Worm (Caenorhabditis elegans): ENCODE data around the gene fbxa-209.

Gene fbxa-209

DNA sequence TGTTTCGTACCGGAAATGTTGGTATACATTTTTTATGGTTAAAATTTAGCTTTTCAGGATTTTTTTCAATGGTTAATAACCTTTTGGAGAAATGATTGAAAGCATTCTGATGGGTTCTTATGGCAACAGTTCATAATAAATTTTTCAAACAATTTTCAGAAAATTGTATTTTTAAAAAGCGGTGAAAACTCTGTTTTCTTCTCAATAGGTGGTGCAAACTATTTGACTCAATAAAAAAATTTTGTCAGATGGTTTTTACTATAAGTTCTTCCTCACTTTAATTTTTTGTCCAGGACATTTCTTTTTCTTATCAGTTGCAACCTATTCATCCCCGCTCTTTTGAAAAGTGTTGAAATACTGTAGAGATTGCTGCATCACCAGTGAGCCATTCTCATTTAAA is 22.0 kb upstream of the fbxa-209 start, which contains the start of gene T26H5.14:
T26H5.14 (plus strand) TSS at position 301 of the 400 bp plus-strand sequence.
- TF ChIP-seq C17E4.6 (GFP tag; IDR thresholded peaks at IDR 0.05) = no peak
- TF ChIP-seq akir-1 (GFP tag; optimal IDR thresholded peaks at IDR 0.05) = no peak
- no peak for TF ChIP-seq him-1 (tag; optimal IDR thresholded peaks at IDR 0.05)
- no peak for TF ChIP-seq aptf-3 (GFP tag; IDR thresholded peaks at IDR 0.05)
- TF ChIP-seq mxl-1 (tag; optimal IDR thresholded peaks at IDR 0.05) = no peak

DNA sequence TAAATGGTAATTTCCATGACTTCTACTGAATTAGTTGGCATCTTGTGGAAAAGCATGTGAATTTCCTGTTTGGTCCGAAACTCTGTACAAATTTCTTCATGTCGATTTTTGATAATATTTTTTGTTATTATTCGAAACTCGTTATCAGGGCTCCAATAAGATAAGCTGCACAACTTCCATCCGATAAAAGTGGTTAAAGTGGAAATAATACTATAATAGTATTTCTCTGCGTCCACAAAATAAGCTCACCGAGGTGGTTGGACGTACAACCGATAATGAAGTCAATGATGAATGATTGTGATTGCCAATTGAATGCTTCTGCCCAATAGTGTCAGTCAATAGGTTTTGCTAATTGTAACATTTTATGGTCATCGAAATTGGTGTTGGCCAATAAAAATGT is 21.6 kb upstream of the fbxa-209 start, which contains the start of gene T26H5.4:
T26H5.4 (minus strand) TSS at position 294 of the 400 bp plus-strand sequence.
- TF ChIP-seq ztf-26 (tag; optimal IDR thresholded peaks at IDR 0.05) = no peak
- peak; percentile 3 for TF ChIP-seq nhr-80 (tag; optimal IDR thresholded peaks at IDR 0.05)

DNA sequence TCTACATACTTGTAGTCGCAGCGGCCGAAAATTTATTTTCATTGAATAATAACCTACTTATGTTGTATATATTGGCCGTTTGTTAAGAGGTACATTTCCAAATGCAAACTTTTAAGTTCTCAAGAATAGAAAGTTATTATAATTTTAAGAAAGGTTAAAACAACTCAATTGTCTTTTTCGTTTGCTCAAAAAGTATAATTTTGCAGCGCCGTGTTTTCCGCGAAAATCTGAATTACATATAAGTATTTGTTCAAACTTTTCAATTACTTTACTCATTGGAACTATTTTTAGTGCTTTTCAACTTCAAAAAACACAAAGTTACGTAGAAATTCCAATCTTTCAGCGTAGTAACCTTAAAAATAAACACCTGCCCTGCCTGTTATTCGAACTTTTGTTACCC is 18.6 kb upstream of the fbxa-209 start, which contains the start of gene srh-239:
srh-239 (plus strand) TSS at position 301 of the 400 bp plus-strand sequence.
- TF ChIP-seq ceh-79 (tag; optimal IDR thresholded peaks at IDR 0.05) (no peak), ztf-22 (GFP tag; optimal IDR thresholded peaks at IDR 0.05) (no peak), snpc-4 (GFP tag; optimal IDR thresholded peaks at IDR 0.05) (no peak), snpc-4 (tag; optimal IDR thresholded peaks at IDR 0.05) (no peak), ceh-40 (GFP tag; IDR thresholded peaks at IDR 0.05) (no peak), ceh-91 (GFP tag; IDR thresholded peaks at IDR 0.05) (no peak), bed-2 (GFP tag; IDR thresholded peaks at IDR 0.05) (no peak), ets-4 (GFP tag; optimal IDR thresholded peaks at IDR 0.05) (no peak), cebp-1 (GFP tag; IDR thresholded peaks at IDR 0.05) (no peak), cebp-1 (tag; optimal IDR thresholded peaks at IDR 0.05) (no peak), aptf-3 (GFP tag; IDR thresholded peaks at IDR 0.05) (no peak), ztf-18 (tag; optimal IDR thresholded peaks at IDR 0.05) (no peak), cebp-2 (GFP tag; IDR thresholded peaks at IDR 0.05) (no peak), madf-8 (GFP tag; conservative IDR thresholded peaks at IDR 0.05) (no peak), sptf-2 (GFP tag; optimal IDR thresholded peaks at IDR 0.05) (no peak), F39B2.1 (GFP tag; IDR thresholded peaks at IDR 0.05) (no peak), F10E7.11 (tag; optimal IDR thresholded peaks at IDR 0.05) (no peak), F52B5.7 (tag; optimal IDR thresholded peaks at IDR 0.05) (no peak)

DNA sequence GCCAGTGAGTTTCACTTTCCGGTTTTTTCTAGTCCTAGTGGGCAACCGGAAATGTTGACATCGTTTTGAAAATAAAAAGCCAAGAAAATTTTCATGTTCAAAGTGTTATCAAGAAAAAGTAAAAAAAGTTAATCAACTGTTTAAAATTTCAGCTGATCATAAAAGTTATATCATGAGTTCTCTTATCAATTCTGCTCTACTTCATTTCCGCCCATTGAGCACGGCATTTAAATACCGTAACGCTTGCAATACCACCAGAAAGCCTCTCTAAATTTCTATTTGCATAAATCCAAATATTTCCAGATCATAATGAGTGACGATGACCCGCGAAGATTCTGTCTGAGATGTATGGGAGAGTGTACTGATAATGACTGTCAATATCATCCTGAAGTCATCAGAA is 17.8 kb upstream of the fbxa-209 start, which contains the start of gene T26H5.9:
T26H5.9 (plus strand) TSS at position 302 of the 400 bp plus-strand sequence.
- TF ChIP-seq nhr-80 (tag; optimal IDR thresholded peaks at IDR 0.05) (peak; percentile 2), rec-8 (tag; optimal IDR thresholded peaks at IDR 0.05) (no peak)

DNA sequence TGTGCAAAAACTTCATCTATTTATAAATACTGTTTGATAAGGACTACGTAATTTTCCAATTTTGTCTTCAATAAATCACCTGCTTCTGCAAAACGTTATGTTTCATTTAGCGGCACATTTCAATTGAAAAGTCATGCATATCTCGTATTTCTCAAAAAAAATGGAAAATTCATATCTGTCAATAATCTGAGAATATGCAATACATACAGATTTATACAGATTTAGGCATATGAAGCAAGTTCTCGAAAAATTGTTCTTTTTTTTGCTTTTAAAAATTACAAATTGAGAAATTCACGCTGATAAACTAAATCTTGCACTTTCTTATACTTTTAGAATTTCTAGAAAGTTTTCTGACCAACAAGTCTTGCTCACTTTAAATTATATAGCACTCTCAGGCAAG is 17.3 kb upstream of the fbxa-209 start, which contains the start of gene T26H5.11:
T26H5.11 (minus strand) TSS at position 101 of the 400 bp plus-strand sequence.
- TF ChIP-seq aptf-3 (GFP tag; IDR thresholded peaks at IDR 0.05) (no peak), ztf-18 (tag; optimal IDR thresholded peaks at IDR 0.05) (no peak), ets-4 (GFP tag; optimal IDR thresholded peaks at IDR 0.05) (no peak), B0035.1 (tag; optimal IDR thresholded peaks at IDR 0.05) (no peak), efl-1 (GFP tag; optimal IDR thresholded peaks at IDR 0.05) (no peak), F39B2.1 (GFP tag; IDR thresholded peaks at IDR 0.05) (no peak), K12H6.12 (tag; optimal IDR thresholded peaks at IDR 0.05) (no peak), T26A5.8 (tag; optimal IDR thresholded peaks at IDR 0.05) (no peak), B0019.2 (GFP tag; conservative IDR thresholded peaks at IDR 0.05) (no peak), F49E8.2 (tag; optimal IDR thresholded peaks at IDR 0.05; ENCODE audit: insufficient read depth) (no peak), rpc-1 (optimal IDR thresholded peaks at IDR 0.05) (no peak), rpc-1 (tag; optimal IDR thresholded peaks at IDR 0.05) (no peak), madf-3 (GFP tag; IDR thresholded peaks at IDR 0.05) (no peak)
